Fruit fly (Drosophila melanogaster) whole organism, embryonic: ENCODE results near the gene CG32700.
A peak's percentile ranks its signal among the peaks of the same experiment; 100 is the strongest.

ENCODE experiments used
- CG13287 ChIP-seq: fragments of 200-800 bp; sonication (Bioruptor generic); IDR thresholded peaks from 2 replicates; pipeline ENCODE4 v1.3.6; 2022; ENCODE audit warnings: missing biosample characterization, missing genetic modification characterization; ENCODE audit not compliant: partially characterized antibody
- CG14965 ChIP-seq: fragments of 200-800 bp; sonication (Bioruptor generic); optimal IDR thresholded peaks from 2 replicates; lab custom pipeline; 2016; ENCODE audit warnings: missing biosample characterization, missing genetic modification characterization, borderline replicate concordance
- CG15269 ChIP-seq: fragments of 200-800 bp; sonication (Bioruptor generic); optimal IDR thresholded peaks from 2 replicates; lab custom pipeline; 2018; ENCODE audit warnings: missing biosample characterization, mild to moderate bottlenecking, missing genetic modification characterization, moderate library complexity
- CG15514 ChIP-seq: fragments of 200-800 bp; sonication (Bioruptor generic); optimal IDR thresholded peaks from 3 replicates; lab custom pipeline; 2017; ENCODE audit warnings: missing biosample characterization, missing genetic modification characterization, mild to moderate bottlenecking, moderate library complexity, missing genetic modification reagents
- CG16813 ChIP-seq: fragments of 200-800 bp; sonication (Bioruptor generic); IDR thresholded peaks from 3 replicates; pipeline ENCODE4 v1.3.6; 2022; ENCODE audit warnings: missing biosample characterization, missing genetic modification characterization; ENCODE audit not compliant: partially characterized antibody
- CG1792 ChIP-seq: fragments of 200-800 bp; sonication (Bioruptor generic); optimal IDR thresholded peaks from 2 replicates; lab custom pipeline; 2016; ENCODE audit warnings: missing biosample characterization, missing genetic modification characterization
- CG31365 ChIP-seq: fragments of 200-800 bp; sonication (Bioruptor generic); optimal IDR thresholded peaks from 2 replicates; lab custom pipeline; 2018; ENCODE audit warnings: missing biosample characterization, mild to moderate bottlenecking, missing genetic modification characterization
- CG33557 ChIP-seq: fragments of 200-800 bp; sonication (Bioruptor generic); optimal IDR thresholded peaks from 2 replicates; lab custom pipeline; 2019; ENCODE audit warnings: missing biosample characterization, mild to moderate bottlenecking, missing genetic modification characterization, moderate library complexity
- CG34376 ChIP-seq: fragments of 200-800 bp; sonication (Bioruptor generic); optimal IDR thresholded peaks from 2 replicates; lab custom pipeline; 2018; ENCODE audit warnings: missing biosample characterization, mild to moderate bottlenecking, missing genetic modification characterization
- CG3995 ChIP-seq: fragments of 200-800 bp; sonication (Bioruptor generic); optimal IDR thresholded peaks from 3 replicates; lab custom pipeline; 2016; ENCODE audit warnings: missing biosample characterization, missing genetic modification characterization
- CG4424 ChIP-seq: fragments of 200-800 bp; sonication (Bioruptor generic); optimal IDR thresholded peaks from 3 replicates; lab custom pipeline; 2016; ENCODE audit warnings: missing biosample characterization, missing genetic modification characterization
- CG5180 ChIP-seq: fragments of 200-800 bp; sonication (Bioruptor generic); optimal IDR thresholded peaks from 3 replicates; lab custom pipeline; 2017; ENCODE audit warnings: missing biosample characterization, missing genetic modification characterization, mild to moderate bottlenecking, moderate library complexity, missing genetic modification reagents
- CG6683 ChIP-seq: fragments of 200-800 bp; sonication (Bioruptor generic); optimal IDR thresholded peaks from 2 replicates; lab custom pipeline; 2017; ENCODE audit warnings: missing biosample characterization, mild to moderate bottlenecking, missing genetic modification characterization, missing genetic modification reagents
- CG6689 ChIP-seq: fragments of 200-800 bp; sonication (Bioruptor generic); IDR thresholded peaks from 2 replicates; pipeline ENCODE4 v1.3.6; 2022; ENCODE audit warnings: missing biosample characterization, missing genetic modification characterization
- CTCF ChIP-seq: fragments of 200-800 bp; sonication (Bioruptor generic); optimal IDR thresholded peaks from 2 replicates; lab custom pipeline; 2017; ENCODE audit warnings: missing biosample characterization, mild to moderate bottlenecking, missing genetic modification characterization, moderate library complexity
- Dip2 ChIP-seq: fragments of 200-800 bp; sonication (Bioruptor generic); IDR thresholded peaks from 2 replicates; pipeline ENCODE4 v1.3.6; 2022; ENCODE audit warnings: missing biosample characterization, missing genetic modification characterization
- Dp ChIP-seq: fragments of 200-800 bp; sonication (Bioruptor generic); optimal IDR thresholded peaks from 2 replicates; lab custom pipeline; 2018; ENCODE audit warnings: missing biosample characterization, mild to moderate bottlenecking, missing genetic modification characterization, moderate library complexity
- Ets97D ChIP-seq: fragments of 200-800 bp; sonication (Bioruptor generic); optimal IDR thresholded peaks from 3 replicates; lab custom pipeline; 2016; ENCODE audit warnings: missing biosample characterization, missing genetic modification characterization
- Fer1 ChIP-seq: fragments of 200-800 bp; sonication (Bioruptor generic); optimal IDR thresholded peaks from 2 replicates; lab custom pipeline; 2017; ENCODE audit warnings: missing biosample characterization, mild to moderate bottlenecking, missing genetic modification characterization
- H15 ChIP-seq: fragments of 200-800 bp; sonication (Bioruptor generic); IDR thresholded peaks from 3 replicates; pipeline ENCODE4 v1.3.6; 2022; ENCODE audit warnings: missing biosample characterization, missing genetic modification characterization
- HLH54F ChIP-seq: fragments of 200-800 bp; sonication (Bioruptor generic); optimal IDR thresholded peaks from 3 replicates; lab custom pipeline; 2016; ENCODE audit warnings: missing biosample characterization, missing genetic modification characterization
- Hmr ChIP-seq: fragments of 200-800 bp; sonication (Bioruptor generic); optimal IDR thresholded peaks from 3 replicates; lab custom pipeline; 2017; ENCODE audit warnings: mild to moderate bottlenecking, missing biosample characterization, missing genetic modification reagents, missing genetic modification characterization
- Hr3 ChIP-seq: fragments of 200-800 bp; sonication (Bioruptor generic); optimal IDR thresholded peaks from 3 replicates; lab custom pipeline; 2016; ENCODE audit warnings: missing biosample characterization, missing genetic modification characterization
- Myb ChIP-seq: fragments of 200-800 bp; sonication (Bioruptor generic); optimal IDR thresholded peaks from 2 replicates; lab custom pipeline; 2016; ENCODE audit warnings: missing biosample characterization, missing genetic modification characterization
- Pdp1 ChIP-seq, 2 experiments: fragments of 200-800 bp; sonication (Bioruptor generic); optimal IDR thresholded peaks; 3 replicates each; lab custom pipeline; 2016; ENCODE audit warnings: missing biosample characterization in 2 of 2, missing genetic modification characterization in 2 of 2, mild to moderate bottlenecking in 1 of 2, moderate library complexity in 1 of 2
- Ravus ChIP-seq: fragments of 200-800 bp; sonication (Bioruptor generic); IDR thresholded peaks from 2 replicates; pipeline ENCODE4 v1.3.6; 2022; ENCODE audit warnings: missing biosample characterization, missing genetic modification characterization
- TFAM ChIP-seq: fragments of 200-800 bp; sonication (Bioruptor generic); optimal IDR thresholded peaks from 2 replicates; lab custom pipeline; 2017; ENCODE audit warnings: missing biosample characterization, missing genetic modification characterization, inconsistent platforms
- Tbp ChIP-seq: fragments of >200 bp; optimal IDR thresholded peaks from 2 replicates; lab custom pipeline; 2018; ENCODE audit warnings: missing biosample characterization, missing genetic modification characterization
- ab ChIP-seq: fragments of 200-800 bp; sonication (Bioruptor generic); optimal IDR thresholded peaks from 2 replicates; lab custom pipeline; 2016; ENCODE audit warnings: missing biosample characterization, missing genetic modification characterization
- aop ChIP-seq: fragments of 200-800 bp; sonication (Bioruptor generic); IDR thresholded peaks from 2 replicates; pipeline ENCODE4 v1.3.6; 2022; ENCODE audit warnings: missing biosample characterization, missing genetic modification characterization
- bowl ChIP-seq: fragments of 200-800 bp; sonication (Bioruptor generic); IDR thresholded peaks from 2 replicates; pipeline ENCODE4 v1.3.6; 2022; ENCODE audit warnings: missing biosample characterization, missing genetic modification characterization
- btn ChIP-seq: fragments of 200-800 bp; sonication (Bioruptor generic); optimal IDR thresholded peaks from 2 replicates; lab custom pipeline; 2016; ENCODE audit warnings: missing biosample characterization, missing genetic modification characterization
- chinmo ChIP-seq: fragments of 200-800 bp; sonication (Bioruptor generic); IDR thresholded peaks from 4 replicates; pipeline ENCODE4 v1.3.6; 2022; ENCODE audit warnings: missing biosample characterization, missing genetic modification characterization; ENCODE audit not compliant: partially characterized antibody
- exex ChIP-seq: fragments of 200-800 bp; sonication (Bioruptor generic); optimal IDR thresholded peaks from 4 replicates; lab custom pipeline; 2018; ENCODE audit warnings: missing biosample characterization, mild to moderate bottlenecking, missing genetic modification characterization, moderate library complexity
- ken ChIP-seq: fragments of 200-800 bp; sonication (Bioruptor generic); IDR thresholded peaks from 3 replicates; pipeline ENCODE4 v1.3.6; 2022; ENCODE audit warnings: missing biosample characterization, missing genetic modification characterization
- kni ChIP-seq: fragments of 200-800 bp; sonication (Bioruptor generic); optimal IDR thresholded peaks from 3 replicates; lab custom pipeline; 2017; ENCODE audit warnings: mild to moderate bottlenecking, missing biosample characterization, missing genetic modification reagents, missing genetic modification characterization
- oc ChIP-seq: fragments of 200-800 bp; sonication (Bioruptor generic); optimal IDR thresholded peaks from 2 replicates; lab custom pipeline; 2018; ENCODE audit warnings: missing biosample characterization, mild to moderate bottlenecking, missing genetic modification characterization, moderate library complexity
- onecut ChIP-seq: fragments of 200-800 bp; sonication (Bioruptor generic); IDR thresholded peaks from 2 replicates; pipeline ENCODE4 v1.3.6; 2022; ENCODE audit warnings: missing biosample characterization, missing genetic modification characterization
- pan ChIP-seq, 4 experiments: fragments of >200 bp in 3 of 4; fragments of 200-800 bp in 1 of 4; sonication (Bioruptor generic) in 1 of 4; optimal IDR thresholded peaks in 3 of 4; IDR thresholded peaks in 1 of 4; 2 replicates each; pipeline versions ENCODE4 v1.3.6 to Lab custom; 2017 to 2022; ENCODE audit warnings: missing biosample characterization in 2 of 4, missing genetic modification characterization in 2 of 4, mixed read lengths in 1 of 4
- pita ChIP-seq: fragments of 200-800 bp; sonication (Bioruptor generic); optimal IDR thresholded peaks from 2 replicates; lab custom pipeline; 2017; ENCODE audit warnings: missing biosample characterization, mild to moderate bottlenecking, missing genetic modification characterization
- rib ChIP-seq: fragments of 200-800 bp; sonication (Bioruptor generic); IDR thresholded peaks from 2 replicates; pipeline ENCODE4 v1.3.6; 2022; ENCODE audit warnings: missing biosample characterization, missing genetic modification characterization
- scrt ChIP-seq: fragments of 200-800 bp; sonication (Bioruptor generic); optimal IDR thresholded peaks from 2 replicates; lab custom pipeline; 2018; ENCODE audit warnings: missing biosample characterization, mild to moderate bottlenecking, missing genetic modification characterization, moderate library complexity
- tll ChIP-seq, 2 experiments: fragments of 200-800 bp in 1 of 2; fragments of >200 bp in 1 of 2; sonication (Bioruptor generic) in 1 of 2; optimal IDR thresholded peaks; 2 replicates each; lab custom pipeline; 2017 to 2019; ENCODE audit warnings: missing biosample characterization in 2 of 2, missing genetic modification characterization in 2 of 2, mild to moderate bottlenecking in 1 of 2, moderate library complexity in 1 of 2
- ttk ChIP-seq: fragments of 200-800 bp; sonication (Bioruptor generic); IDR thresholded peaks from 2 replicates; pipeline ENCODE4 v2.1.2; 2022; ENCODE audit warnings: missing biosample characterization, missing genetic modification characterization

CG32700 gene

dm6 chrX:9511224-9511623 lies 39.4 kb downstream of the CG32700 start, which contains the start of gene CG34028:
TSS of gene CG34028 (plus strand) at chrX:9511524.
- no peak for TF ChIP-seq Hmr
- TF ChIP-seq CG15269, result no peak
- TF ChIP-seq tll (GFP tag; optimal IDR thresholded peaks at IDR 0.05; lab: Kevin White, UChicago), result no peak
- TF ChIP-seq Dp, result no peak
- TF ChIP-seq CG6689 (GFP tag; lab: Robert Waterston, UW), result no peak
- TF ChIP-seq btn (GFP tag; lab: Kevin White, UChicago), result no peak
- TF ChIP-seq CG1792, result no peak
- no peak for TF ChIP-seq H15
- TF ChIP-seq TFAM (GFP tag; lab: Kevin White, UChicago), result no peak
- TF ChIP-seq CG15514 (GFP tag; lab: Kevin White, UChicago), result no peak
- no peak for TF ChIP-seq bowl (GFP tag; lab: Robert Waterston, UW)
- TF ChIP-seq CG14965 (GFP tag; lab: Kevin White, UChicago), result no peak
- TF ChIP-seq exex (tag; lab: Kevin White, UChicago), result no peak
- TF ChIP-seq Hr3 (GFP tag; lab: Kevin White, UChicago), result no peak
- TF ChIP-seq ken (GFP tag; lab: Robert Waterston, UW), result no peak
- TF ChIP-seq CG6683 (GFP tag; lab: Kevin White, UChicago), result no peak
- TF ChIP-seq, all 482 proteins: peak for 0

- TF ChIP-seq rib (no peak), CG31365 (tag; lab: Kevin White, UChicago) (peak; percentile 7), scrt (GFP tag; lab: Kevin White, UChicago) (peak; percentile 17), Fer1 (GFP tag; lab: Kevin White, UChicago) (peak; percentile 53), Myb (peak; percentile 90), chinmo (GFP tag; lab: Robert Waterston, UW) (0 out of 4 replicates have a peak, but pooled peaks have one; percentile 43), Tbp (no peak), onecut (GFP tag; lab: Robert Waterston, UW) (peak; percentile 47; the same call in 1 of the 2 replicates), Hr3 (GFP tag; lab: Kevin White, UChicago) (no peak), Hmr (peak; percentile 36), pita (GFP tag; lab: Kevin White, UChicago) (peak; percentile 40), CG5180 (GFP tag; lab: Kevin White, UChicago) (peak; percentile 33), CG34376 (GFP tag; lab: Kevin White, UChicago) (peak; percentile 4), HLH54F (GFP tag; lab: Kevin White, UChicago) (no peak), CTCF (GFP tag; lab: Kevin White, UChicago) (peak; percentile 78), CG3995 (peak; percentile 30), CG16813 (no peak), CG13287 (peak; percentile 29; the same call in 1 of the 2 replicates), Ets97D (peak; percentile 54), Ravus (no peak)
Measured at dm6 chrX:9502286-9502685, 48.4 kb downstream of the CG32700 start.

- TF ChIP-seq Dip2 (GFP tag; lab: Robert Waterston, UW) (no peak), aop (GFP tag; lab: Robert Waterston, UW) (no peak), Pdp1 (GFP tag; optimal IDR thresholded peaks at IDR 0.05; lab: Kevin White, UChicago) (no peak), CG4424 (no peak), pan (optimal IDR thresholded peaks at IDR 0.05; lab: Kevin White, UChicago) (no peak), pan (GFP tag; optimal IDR thresholded peaks at IDR 0.05 in 1 of 2, IDR thresholded peaks at IDR 0.05 in 1 of 2) (no peak), ab (no peak), kni (GFP tag; lab: Kevin White, UChicago) (peak; percentile 28), ttk (GFP tag; lab: Robert Waterston, UW) (no peak), CG5180 (GFP tag; lab: Kevin White, UChicago) (peak; percentile 91), oc (peak; percentile 62), scrt (GFP tag; lab: Kevin White, UChicago) (peak; percentile 5), CG33557 (peak; percentile 28), chinmo (GFP tag; lab: Robert Waterston, UW) (0 out of 4 replicates have a peak, but pooled peaks have one; percentile 50)
Measured at dm6 chrX:9500805-9501281, 49.8 kb downstream of the CG32700 start.
